Worm (Caenorhabditis elegans): ENCODE data around the gene mrpl-35.
A peak's percentile ranks its signal among the peaks of the same experiment; 100 is the strongest.

The mrpl-35 gene

ce11 chrIII:3478795-3479398, 31.1 kb upstream of the mrpl-35 start:
- no peak for TF ChIP-seq madf-5 (GFP tag; IDR thresholded peaks at IDR 0.05)
- TF ChIP-seq unc-62 (GFP tag; optimal IDR thresholded peaks at IDR 0.05 in 1 of 2), result no peak
- TF ChIP-seq unc-62 (tag; optimal IDR thresholded peaks at IDR 0.05), result no peak
- no peak for TF ChIP-seq arid-1 (GFP tag; conservative IDR thresholded peaks at IDR 0.05)
- no peak for TF ChIP-seq T26A8.4 (GFP tag; IDR thresholded peaks at IDR 0.05)
- no peak for TF ChIP-seq ZK546.5 (tag; optimal IDR thresholded peaks at IDR 0.05)
- TF ChIP-seq nhr-76 (tag; optimal IDR thresholded peaks at IDR 0.05), result no peak
- TF ChIP-seq nhr-11 (tag; optimal IDR thresholded peaks at IDR 0.05), result no peak
- TF ChIP-seq nhr-28 (tag; optimal IDR thresholded peaks at IDR 0.05), result no peak
- TF ChIP-seq nhr-25 (tag; optimal IDR thresholded peaks at IDR 0.05; ENCODE audit: borderline replicate concordance, insufficient read depth), result no peak
- no peak for TF ChIP-seq ztf-11 (tag; optimal IDR thresholded peaks at IDR 0.05)
- TF ChIP-seq mxl-3 (GFP tag; optimal IDR thresholded peaks at IDR 0.05), result no peak
- TF ChIP-seq dmd-6 (GFP tag; IDR thresholded peaks at IDR 0.05), result no peak
- TF ChIP-seq mes-2 (tag; optimal IDR thresholded peaks at IDR 0.05; ENCODE audit: poor library complexity, severe bottlenecking), result no peak
- no peak for TF ChIP-seq nhr-48 (tag; optimal IDR thresholded peaks at IDR 0.05)
- no peak for TF ChIP-seq duxl-1 (tag; optimal IDR thresholded peaks at IDR 0.05; ENCODE audit: poor library complexity)
- TF ChIP-seq vab-7 (GFP tag; IDR thresholded peaks at IDR 0.05), result no peak
- TF ChIP-seq mxl-2 (GFP tag; conservative IDR thresholded peaks at IDR 0.05), result no peak
- TF ChIP-seq nhr-77 (tag; optimal IDR thresholded peaks at IDR 0.05), result no peak
- TF ChIP-seq zip-11 (GFP tag; IDR thresholded peaks at IDR 0.05), result no peak

- TF ChIP-seq ces-1 (GFP tag; optimal IDR thresholded peaks at IDR 0.05) (no peak), aha-1 (tag) (peak; percentile 50), nhr-28 (tag; optimal IDR thresholded peaks at IDR 0.05) (peak; percentile 6)
These were observed 29.8 kb upstream of the mrpl-35 start for ce11 chrIII:3480236-3480635.

- TF ChIP-seq nhr-10 (tag; optimal IDR thresholded peaks at IDR 0.05) (no peak), nhr-41 (GFP tag; IDR thresholded peaks at IDR 0.05) (no peak), dmd-8 (GFP tag; IDR thresholded peaks at IDR 0.05) (no peak), Y75B8A.6 (GFP tag; IDR thresholded peaks at IDR 0.05) (no peak), nhr-6 (tag; optimal IDR thresholded peaks at IDR 0.05) (no peak), attf-4 (tag; optimal IDR thresholded peaks at IDR 0.05) (no peak), unc-39 (tag; optimal IDR thresholded peaks at IDR 0.05) (no peak), zfp-2 (tag; optimal IDR thresholded peaks at IDR 0.05) (no peak), fos-1 (tag; optimal IDR thresholded peaks at IDR 0.05) (no peak), F10B5.3 (tag; optimal IDR thresholded peaks at IDR 0.05) (no peak), lin-13 (GFP tag; optimal IDR thresholded peaks at IDR 0.05) (no peak)
These were observed 29.1 kb upstream of the mrpl-35 start for ce11 chrIII:3480950-3481349.

ce11 chrIII:3482291-3482690, 27.7 kb upstream of the mrpl-35 start, which contains the start of gene C34C12.6:
Gene C34C12.6, plus strand, starts transcription at chrIII:3482591.
- no peak for TF ChIP-seq ceh-82 (tag; optimal IDR thresholded peaks at IDR 0.05)
- no peak for TF ChIP-seq ceh-32 (tag; optimal IDR thresholded peaks at IDR 0.05; ENCODE audit: poor library complexity)
- no peak for TF ChIP-seq unc-39 (tag; optimal IDR thresholded peaks at IDR 0.05)
- no peak for TF ChIP-seq aly-2 (tag; optimal IDR thresholded peaks at IDR 0.05)
- no peak for TF ChIP-seq madf-9 (GFP tag; conservative IDR thresholded peaks at IDR 0.05)
- no peak for TF ChIP-seq nhr-237 (tag; optimal IDR thresholded peaks at IDR 0.05)
- TF ChIP-seq nhr-111 (GFP tag; optimal IDR thresholded peaks at IDR 0.05), result no peak
- TF ChIP-seq lin-15B (tag; optimal IDR thresholded peaks at IDR 0.05), result no peak
- TF ChIP-seq nhr-48 (tag; optimal IDR thresholded peaks at IDR 0.05), result no peak
- no peak for TF ChIP-seq mxl-2 (GFP tag; conservative IDR thresholded peaks at IDR 0.05)
- no peak for TF ChIP-seq unc-130 (GFP tag; optimal IDR thresholded peaks at IDR 0.05)
- TF ChIP-seq ZK337.2 (GFP tag; IDR thresholded peaks at IDR 0.05), result no peak
